Worm (Caenorhabditis elegans) whole organism, L4 larva: Measurements from ENCODE around the gene lron-7.
A peak's percentile ranks its signal among the peaks of the same experiment; 100 is the strongest.

Experiments used
- F10B5.3 ChIP-seq: sonication (generic microtip); optimal IDR thresholded peaks from 2 replicates; lab custom pipeline; 2016; ENCODE audit warnings: mild to moderate bottlenecking, missing genetic modification characterization, missing compliant biosample characterization
- F26F4.8 ChIP-seq: fragments of 200-800 bp; sonication (Bioruptor generic); conservative IDR thresholded peaks from 2 replicates; pipeline ENCODE4 v1.3.6; 2022; ENCODE audit warnings: missing genetic modification characterization, missing compliant biosample characterization
- F37D6.2 ChIP-seq: sonication (generic microtip); optimal IDR thresholded peaks from 2 replicates; lab custom pipeline; 2016; ENCODE audit warnings: mild to moderate bottlenecking, missing genetic modification characterization, missing compliant biosample characterization
- F49E8.2 ChIP-seq: sonication (generic microtip); optimal IDR thresholded peaks from 2 replicates; lab custom pipeline; 2016; ENCODE audit warnings: missing compliant biosample characterization, mild to moderate bottlenecking, missing genetic modification characterization, borderline replicate concordance
- T26A8.4 ChIP-seq: fragments of 200-800 bp; sonication (Bioruptor generic); IDR thresholded peaks from 2 replicates; pipeline ENCODE4 v1.3.6; 2022; ENCODE audit warnings: missing genetic modification characterization, missing compliant biosample characterization
- Y105C5A.15 ChIP-seq: fragments of 200-800 bp; sonication (Bioruptor generic); IDR thresholded peaks from 2 replicates; pipeline ENCODE4 v1.3.6; 2022; ENCODE audit warnings: missing genetic modification characterization, missing compliant biosample characterization
- Y75B8A.6 ChIP-seq: fragments of 200-800 bp; sonication (Bioruptor generic); IDR thresholded peaks from 2 replicates; pipeline ENCODE4 v1.3.6; 2022; ENCODE audit warnings: missing genetic modification reagents, missing genetic modification characterization, missing compliant biosample characterization
- aha-1 ChIP-seq: fragments of 150-350 bp; peaks from one replicate; lab custom pipeline; 2014; ENCODE audit warnings: missing biosample characterization, missing genetic modification characterization
- aly-2 ChIP-seq: sonication (generic microtip); optimal IDR thresholded peaks from 2 replicates; lab custom pipeline; 2018; ENCODE audit warnings: missing biosample characterization, missing genetic modification characterization
- ama-1 ChIP-seq: fragments of 150-350 bp; optimal IDR thresholded peaks from 2 replicates; lab custom pipeline; 2014; ENCODE audit warnings: inconsistent platforms, mixed read lengths
- ceh-20 ChIP-seq: fragments of 200-800 bp; sonication (Bioruptor generic); IDR thresholded peaks from 2 replicates; pipeline ENCODE4 v1.3.6; 2022; ENCODE audit warnings: missing genetic modification reagents, missing genetic modification characterization, missing compliant biosample characterization
- ceh-44 ChIP-seq: fragments of 200-800 bp; sonication (Bioruptor generic); IDR thresholded peaks from 2 replicates; pipeline ENCODE4 v1.3.6; 2022; ENCODE audit warnings: missing genetic modification reagents, missing genetic modification characterization, missing compliant biosample characterization
- ceh-62 ChIP-seq: sonication (generic microtip); optimal IDR thresholded peaks from 2 replicates; lab custom pipeline; 2017; ENCODE audit warnings: missing biosample characterization, missing genetic modification characterization
- ceh-82 ChIP-seq: sonication (generic microtip); optimal IDR thresholded peaks from 2 replicates; lab custom pipeline; 2017; ENCODE audit warnings: missing biosample characterization, missing genetic modification characterization
- daf-12 ChIP-seq: fragments of 150-350 bp; optimal IDR thresholded peaks from 2 replicates; lab custom pipeline; 2014; ENCODE audit warnings: missing biosample characterization, missing genetic modification reagents, missing genetic modification characterization
- dmd-6 ChIP-seq: fragments of 200-800 bp; sonication (Bioruptor generic); IDR thresholded peaks from 2 replicates; pipeline ENCODE4 v1.3.6; 2022; ENCODE audit warnings: missing genetic modification reagents, missing genetic modification characterization, missing compliant biosample characterization
- dmd-9 ChIP-seq: fragments of 200-800 bp; sonication (Bioruptor generic); IDR thresholded peaks from 2 replicates; pipeline ENCODE4 v1.3.6; 2022; ENCODE audit warnings: missing genetic modification reagents, missing genetic modification characterization, missing compliant biosample characterization
- dpl-1 ChIP-seq: fragments of 150-350 bp; optimal IDR thresholded peaks from 2 replicates; lab custom pipeline; 2014; ENCODE audit warnings: missing biosample characterization, missing genetic modification reagents, missing genetic modification characterization
- duxl-1 ChIP-seq: sonication (generic microtip); optimal IDR thresholded peaks from 2 replicates; lab custom pipeline; 2016; ENCODE audit warnings: mild to moderate bottlenecking, missing genetic modification characterization, moderate library complexity, missing compliant biosample characterization; ENCODE audit not compliant: poor library complexity
- egl-27 ChIP-seq: sonication (generic microtip); optimal IDR thresholded peaks from 3 replicates; lab custom pipeline; 2017; ENCODE audit warnings: missing biosample characterization, missing genetic modification reagents, missing genetic modification characterization
- egl-43 ChIP-seq: fragments of 200-800 bp; sonication (Bioruptor generic); IDR thresholded peaks from 2 replicates; pipeline ENCODE4 v1.3.6; 2022; ENCODE audit warnings: missing genetic modification reagents, missing genetic modification characterization, missing compliant biosample characterization
- gei-8 ChIP-seq: fragments of 200-800 bp; sonication (Bioruptor generic); optimal IDR thresholded peaks from 2 replicates; lab custom pipeline; 2018; ENCODE audit warnings: mild to moderate bottlenecking, missing genetic modification characterization, missing compliant biosample characterization
- hif-1 ChIP-seq, 2 experiments: sonication (generic microtip); optimal IDR thresholded peaks; 2 replicates each; lab custom pipeline; 2016 to 2017; ENCODE audit warnings: missing compliant biosample characterization in 2 of 2, missing genetic modification characterization in 2 of 2, missing genetic modification reagents in 2 of 2, missing genotype in 2 of 2, mild to moderate bottlenecking in 1 of 2
- hlh-11 ChIP-seq: fragments of 200-800 bp; sonication (Bioruptor generic); optimal IDR thresholded peaks from 2 replicates; lab custom pipeline; 2018; ENCODE audit warnings: mild to moderate bottlenecking, missing genetic modification characterization, missing compliant biosample characterization
- hmg-1.1 ChIP-seq: fragments of 200-800 bp; sonication (Bioruptor generic); IDR thresholded peaks from 2 replicates; pipeline ENCODE4 v1.3.6; 2022; ENCODE audit warnings: missing genetic modification reagents, missing genetic modification characterization, missing compliant biosample characterization
- jun-1 ChIP-seq: fragments of 150-350 bp; optimal IDR thresholded peaks from 2 replicates; lab custom pipeline; 2014; ENCODE audit warnings: missing biosample characterization, missing genetic modification reagents, missing genetic modification characterization
- lin-15B ChIP-seq: fragments of 150-350 bp; sonication (generic microtip); optimal IDR thresholded peaks from 3 replicates; lab custom pipeline; 2014; ENCODE audit warnings: missing biosample characterization, missing genetic modification characterization
- lin-39 ChIP-seq: fragments of 150-350 bp; optimal IDR thresholded peaks from 2 replicates; lab custom pipeline; 2014; ENCODE audit warnings: missing biosample characterization, missing genetic modification reagents, missing genetic modification characterization
- lsy-2 ChIP-seq, 2 experiments: fragments of 150-350 bp in 1 of 2; sonication (generic microtip) in 1 of 2; optimal IDR thresholded peaks; 2 replicates each; lab custom pipeline; 2014 to 2017; ENCODE audit warnings: missing biosample characterization in 2 of 2, missing genetic modification characterization in 2 of 2
- mep-1 ChIP-seq: fragments of 150-350 bp; sonication (generic microtip); optimal IDR thresholded peaks from 3 replicates; lab custom pipeline; 2014; ENCODE audit warnings: missing biosample characterization, missing genetic modification characterization
- mxl-3 ChIP-seq: fragments of 200-800 bp; sonication (Bioruptor generic); optimal IDR thresholded peaks from 2 replicates; lab custom pipeline; 2018; ENCODE audit warnings: mild to moderate bottlenecking, missing genetic modification characterization, missing compliant biosample characterization
- nhr-10 ChIP-seq: fragments of 150-350 bp; optimal IDR thresholded peaks from 2 replicates; lab custom pipeline; 2014; ENCODE audit warnings: missing biosample characterization, missing genetic modification characterization
- nhr-102 ChIP-seq: sonication (generic microtip); optimal IDR thresholded peaks from 2 replicates; lab custom pipeline; 2016; ENCODE audit warnings: mild to moderate bottlenecking, missing genetic modification characterization, moderate library complexity, missing compliant biosample characterization
- nhr-11 ChIP-seq: fragments of 150-350 bp; optimal IDR thresholded peaks from 2 replicates; lab custom pipeline; 2014; ENCODE audit warnings: missing biosample characterization, missing genetic modification characterization
- nhr-111 ChIP-seq: fragments of 200-800 bp; sonication (Bioruptor generic); optimal IDR thresholded peaks from 2 replicates; lab custom pipeline; 2018; ENCODE audit warnings: mild to moderate bottlenecking, missing genetic modification characterization, missing compliant biosample characterization
- nhr-28 ChIP-seq: fragments of 150-350 bp; optimal IDR thresholded peaks from 2 replicates; lab custom pipeline; 2014; ENCODE audit warnings: missing biosample characterization, missing genetic modification characterization
- nhr-41 ChIP-seq: fragments of 200-800 bp; sonication (Bioruptor generic); IDR thresholded peaks from 2 replicates; pipeline ENCODE4 v1.3.6; 2022; ENCODE audit warnings: missing genetic modification reagents, missing genetic modification characterization, missing compliant biosample characterization
- nhr-76 ChIP-seq: fragments of 150-350 bp; optimal IDR thresholded peaks from 2 replicates; lab custom pipeline; 2014; ENCODE audit warnings: missing biosample characterization, missing genetic modification characterization
- php-3 ChIP-seq: fragments of 200-800 bp; sonication (Bioruptor generic); IDR thresholded peaks from 2 replicates; pipeline ENCODE4 v1.3.6; 2022; ENCODE audit warnings: missing genetic modification reagents, missing genetic modification characterization, missing compliant biosample characterization
- saeg-2 ChIP-seq: fragments of 200-800 bp; sonication (Bioruptor generic); IDR thresholded peaks from 2 replicates; pipeline ENCODE4 v1.3.6; 2022; ENCODE audit warnings: missing genetic modification reagents, missing genetic modification characterization, missing compliant biosample characterization
- sdz-12 ChIP-seq: fragments of 200-800 bp; sonication (Bioruptor generic); optimal IDR thresholded peaks from 2 replicates; lab custom pipeline; 2018; ENCODE audit warnings: mild to moderate bottlenecking, missing genetic modification characterization, missing compliant biosample characterization
- set-16 ChIP-seq: fragments of 200-800 bp; sonication (Bioruptor generic); IDR thresholded peaks from 2 replicates; pipeline ENCODE4 v1.3.6; 2022; ENCODE audit warnings: missing genetic modification reagents, missing genetic modification characterization, missing compliant biosample characterization
- snpc-1.2 ChIP-seq: fragments of 200-800 bp; sonication (Bioruptor generic); IDR thresholded peaks from 2 replicates; pipeline ENCODE4 v1.3.6; 2022; ENCODE audit warnings: missing genetic modification reagents, missing genetic modification characterization, missing compliant biosample characterization
- snpc-4 ChIP-seq: fragments of 150-350 bp; optimal IDR thresholded peaks from 2 replicates; lab custom pipeline; 2014; ENCODE audit warnings: missing biosample characterization, missing genetic modification characterization
- spr-1 ChIP-seq: sonication (generic microtip); optimal IDR thresholded peaks from 2 replicates; lab custom pipeline; 2016; ENCODE audit warnings: mild to moderate bottlenecking, missing genetic modification characterization, missing compliant biosample characterization
- spr-3 ChIP-seq: fragments of 200-800 bp; sonication (Bioruptor generic); optimal IDR thresholded peaks from 2 replicates; lab custom pipeline; 2018; ENCODE audit warnings: mild to moderate bottlenecking, missing genetic modification characterization, missing compliant biosample characterization
- tag-97 ChIP-seq: fragments of 200-800 bp; sonication (Bioruptor generic); IDR thresholded peaks from 2 replicates; pipeline ENCODE4 v1.3.6; 2022; ENCODE audit warnings: missing genetic modification characterization, missing compliant biosample characterization
- unc-39 ChIP-seq: sonication (generic microtip); optimal IDR thresholded peaks from 2 replicates; lab custom pipeline; 2017; ENCODE audit warnings: missing biosample characterization, missing genetic modification characterization
- unc-62 ChIP-seq, 3 experiments: fragments of 150-350 bp in 1 of 3; sonication (generic microtip); optimal IDR thresholded peaks in 2 of 3; peaks in 1 of 3; 1 replicate in 1 of 3; 2 replicates in 2 of 3; lab custom pipeline; 2014 to 2017; ENCODE audit warnings: missing biosample characterization in 3 of 3, missing genetic modification characterization in 3 of 3, missing genetic modification reagents in 3 of 3, missing genotype in 1 of 3
- vab-7 ChIP-seq: fragments of 200-800 bp; sonication (Bioruptor generic); IDR thresholded peaks from 2 replicates; pipeline ENCODE4 v1.3.6; 2022; ENCODE audit warnings: missing genetic modification reagents, missing genetic modification characterization, missing compliant biosample characterization
- zfp-2 ChIP-seq: sonication (generic microtip); optimal IDR thresholded peaks from 2 replicates; lab custom pipeline; 2016; ENCODE audit warnings: mild to moderate bottlenecking, missing genetic modification characterization, missing compliant biosample characterization
- zip-2 ChIP-seq: fragments of 150-350 bp; optimal IDR thresholded peaks from 2 replicates; lab custom pipeline; 2014; ENCODE audit warnings: missing biosample characterization, missing genetic modification characterization

lron-7 gene

DNA sequence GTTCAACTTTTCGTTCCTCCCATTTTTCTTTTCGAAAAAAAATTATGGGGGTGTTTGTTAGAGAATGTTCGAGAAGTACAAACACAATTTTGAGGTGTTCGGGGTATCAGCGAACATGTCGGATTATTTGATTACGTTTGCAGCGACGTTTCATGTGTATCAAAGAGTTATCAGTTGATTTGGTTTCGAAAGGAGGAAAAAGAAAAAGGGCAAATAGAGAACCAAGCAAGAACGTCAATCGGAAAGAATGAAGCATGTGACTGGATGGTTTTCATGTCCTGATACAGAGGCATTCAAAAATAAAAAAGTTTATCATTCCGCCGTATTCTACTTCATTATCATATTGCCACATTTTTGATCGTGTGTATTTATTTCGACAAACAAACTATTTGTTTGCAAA, 47.2 kb upstream of the lron-7 start (continued):
- no peak for TF ChIP-seq duxl-1
- no peak for TF ChIP-seq ceh-62 (tag; lab: Kevin White, UChicago)
- no peak for TF ChIP-seq set-16 (GFP tag; lab: Robert Waterston, UW)
- no peak for TF ChIP-seq lin-15B (tag; lab: Kevin White, UChicago)
- no peak for TF ChIP-seq unc-39 (tag; lab: Kevin White, UChicago)
- TF ChIP-seq gei-8, result no peak
- TF ChIP-seq snpc-1.2 (GFP tag; lab: Robert Waterston, UW), result no peak
- no peak for TF ChIP-seq aly-2 (tag; lab: Kevin White, UChicago)
- no peak for TF ChIP-seq lsy-2 (tag; optimal IDR thresholded peaks at IDR 0.05; lab: Kevin White, UChicago)
- TF ChIP-seq hif-1 (tag; optimal IDR thresholded peaks at IDR 0.05; lab: Kevin White, UChicago), result peak in 1 of 2 experiments; percentile 25
- no peak for TF ChIP-seq spr-3 (GFP tag; lab: Kevin White, UChicago)
- no peak for TF ChIP-seq spr-1 (tag; lab: Kevin White, UChicago)
- TF ChIP-seq sdz-12 (GFP tag; lab: Kevin White, UChicago), result no peak
- no peak for TF ChIP-seq nhr-111 (GFP tag; lab: Kevin White, UChicago)
- TF ChIP-seq F26F4.8 (GFP tag; lab: Robert Waterston, UW), result no peak
- TF ChIP-seq vab-7 (GFP tag; lab: Robert Waterston, UW), result no peak
- no peak for TF ChIP-seq nhr-11 (tag; lab: Kevin White, UChicago)
- no peak for TF ChIP-seq jun-1
- TF ChIP-seq T26A8.4 (GFP tag; lab: Robert Waterston, UW), result no peak; the same call in 1 of the 2 replicates
- no peak for TF ChIP-seq tag-97
- no peak for TF ChIP-seq ceh-82 (tag; lab: Kevin White, UChicago)
- peak; percentile 87 for TF ChIP-seq php-3
- TF ChIP-seq snpc-4 (tag; lab: Kevin White, UChicago), result no peak
- TF ChIP-seq ceh-20 (GFP tag; lab: Robert Waterston, UW), result peak; percentile 50; the same call in 1 of the 2 replicates
- TF ChIP-seq F49E8.2 (tag; lab: Kevin White, UChicago), result no peak
- no peak for TF ChIP-seq ceh-44
- no peak for TF ChIP-seq zfp-2 (tag; lab: Kevin White, UChicago)
- TF ChIP-seq nhr-10 (tag; lab: Kevin White, UChicago), result peak; percentile 53
- no peak for TF ChIP-seq egl-27
- no peak for TF ChIP-seq lin-39 (tag; lab: Kevin White, UChicago)
- peak; percentile 94 for TF ChIP-seq dmd-6 (GFP tag; lab: Robert Waterston, UW)
- no peak for TF ChIP-seq zip-2
- TF ChIP-seq F10B5.3 (tag; lab: Kevin White, UChicago), result no peak
- no peak for TF ChIP-seq nhr-41 (GFP tag; lab: Robert Waterston, UW)
- TF ChIP-seq nhr-102 (tag; lab: Kevin White, UChicago), result peak; percentile 74
- no peak for TF ChIP-seq unc-62 (GFP tag; optimal IDR thresholded peaks at IDR 0.05 in 1 of 2; lab: Kevin White, UChicago)
- TF ChIP-seq unc-62 (tag; optimal IDR thresholded peaks at IDR 0.05; lab: Kevin White, UChicago), result no peak
- 0 out of 2 replicates have a peak, but pooled peaks have one; percentile 8 for TF ChIP-seq saeg-2 (GFP tag; lab: Robert Waterston, UW)
- TF ChIP-seq hlh-11, result peak; percentile 94
- TF ChIP-seq nhr-76 (tag; lab: Kevin White, UChicago), result no peak
- TF ChIP-seq mep-1 (tag; lab: Kevin White, UChicago), result peak; percentile 31
- TF ChIP-seq Y75B8A.6, result no peak
- peak; percentile 35 for TF ChIP-seq mxl-3
- TF ChIP-seq F37D6.2 (tag; lab: Kevin White, UChicago), result no peak
- no peak for TF ChIP-seq egl-43 (GFP tag; lab: Robert Waterston, UW)
- no peak for TF ChIP-seq Y105C5A.15 (GFP tag; lab: Robert Waterston, UW)
- TF ChIP-seq dpl-1 (GFP tag; lab: Kevin White, UChicago), result peak; percentile 2
- no peak for TF ChIP-seq dmd-9
- TF ChIP-seq daf-12 (tag; lab: Kevin White, UChicago), result no peak
- no peak for TF ChIP-seq ama-1 (lab: Kevin White, UChicago)
- peak; percentile 86 for TF ChIP-seq nhr-28
- 0 out of 2 replicates have a peak, but pooled peaks have one; percentile 17 for TF ChIP-seq hmg-1.1 (GFP tag; lab: Robert Waterston, UW)
- TF ChIP-seq aha-1 (tag; lab: Kevin White, UChicago), result peak; percentile 90
